Fruit fly (Drosophila melanogaster) whole organism, embryonic: ENCODE results near the gene CG10068.
A peak's percentile ranks its signal among the peaks of the same experiment; 100 is the strongest.

Experiments used
- CG11504 ChIP-seq: fragments of 200-800 bp; sonication (Bioruptor generic); optimal IDR thresholded peaks from 3 replicates; lab custom pipeline; 2019; ENCODE audit warnings: missing biosample characterization, mild to moderate bottlenecking, missing genetic modification characterization, moderate library complexity
- CG11696 ChIP-seq: fragments of 200-800 bp; sonication (Bioruptor generic); IDR thresholded peaks from 2 replicates; pipeline ENCODE4 v1.3.6; 2022; ENCODE audit warnings: missing biosample characterization, missing genetic modification characterization
- CG12659 ChIP-seq: fragments of 200-800 bp; sonication (Bioruptor generic); optimal IDR thresholded peaks from 3 replicates; lab custom pipeline; 2017; ENCODE audit warnings: mild to moderate bottlenecking, missing biosample characterization, missing genetic modification reagents, missing genetic modification characterization
- CG15601 ChIP-seq: fragments of 200-800 bp; sonication (Bioruptor generic); optimal IDR thresholded peaks from 3 replicates; lab custom pipeline; 2019; ENCODE audit warnings: missing biosample characterization, mild to moderate bottlenecking, missing genetic modification characterization, moderate library complexity
- CG17912 ChIP-seq: fragments of 200-800 bp; sonication (Bioruptor generic); optimal IDR thresholded peaks from 2 replicates; lab custom pipeline; 2018; ENCODE audit warnings: missing biosample characterization, mild to moderate bottlenecking, missing genetic modification characterization
- CG1792 ChIP-seq: fragments of 200-800 bp; sonication (Bioruptor generic); optimal IDR thresholded peaks from 2 replicates; lab custom pipeline; 2016; ENCODE audit warnings: missing biosample characterization, missing genetic modification characterization
- CG18011 ChIP-seq: fragments of 200-800 bp; sonication (Bioruptor generic); optimal IDR thresholded peaks from 2 replicates; lab custom pipeline; 2017; ENCODE audit warnings: missing biosample characterization, missing genetic modification characterization, mild to moderate bottlenecking, moderate library complexity, missing genotype
- CG30403 ChIP-seq: fragments of 200-800 bp; sonication (Bioruptor generic); optimal IDR thresholded peaks from 3 replicates; lab custom pipeline; 2016; ENCODE audit warnings: missing biosample characterization, missing genetic modification characterization
- CG3065 ChIP-seq: fragments of 200-800 bp; sonication (Bioruptor generic); optimal IDR thresholded peaks from 2 replicates; lab custom pipeline; 2016; ENCODE audit warnings: missing biosample characterization, missing genetic modification characterization
- CG31441 ChIP-seq: fragments of 200-800 bp; sonication (Bioruptor generic); IDR thresholded peaks from 2 replicates; pipeline ENCODE4 v1.3.6; 2022; ENCODE audit warnings: missing biosample characterization, missing genetic modification characterization
- CG3281 ChIP-seq: fragments of 200-800 bp; sonication (Bioruptor generic); optimal IDR thresholded peaks from 3 replicates; lab custom pipeline; 2017; ENCODE audit warnings: missing biosample characterization, mild to moderate bottlenecking, missing genetic modification characterization
- CG3995 ChIP-seq: fragments of 200-800 bp; sonication (Bioruptor generic); optimal IDR thresholded peaks from 3 replicates; lab custom pipeline; 2016; ENCODE audit warnings: missing biosample characterization, missing genetic modification characterization
- CG4404 ChIP-seq: fragments of 200-800 bp; sonication (Bioruptor generic); IDR thresholded peaks from 2 replicates; pipeline ENCODE4 v1.3.6; 2022; ENCODE audit warnings: missing biosample characterization, missing genetic modification characterization
- CG6175 ChIP-seq: fragments of 200-800 bp; sonication (Bioruptor generic); IDR thresholded peaks from 3 replicates; pipeline ENCODE4 v1.3.6; 2022; ENCODE audit warnings: missing biosample characterization, missing genetic modification characterization
- CG6254 ChIP-seq: fragments of 200-800 bp; sonication (Bioruptor generic); optimal IDR thresholded peaks from 3 replicates; lab custom pipeline; 2017; ENCODE audit warnings: mild to moderate bottlenecking, missing biosample characterization, missing genetic modification reagents, missing genetic modification characterization
- CG6689 ChIP-seq: fragments of 200-800 bp; sonication (Bioruptor generic); IDR thresholded peaks from 2 replicates; pipeline ENCODE4 v1.3.6; 2022; ENCODE audit warnings: missing biosample characterization, missing genetic modification characterization
- CG6854 ChIP-seq: fragments of 200-800 bp; sonication (Bioruptor generic); optimal IDR thresholded peaks from 3 replicates; lab custom pipeline; 2017; ENCODE audit warnings: missing biosample characterization, mild to moderate bottlenecking, missing genetic modification characterization
- CG7928 ChIP-seq: fragments of 200-800 bp; sonication (Bioruptor generic); optimal IDR thresholded peaks from 2 replicates; lab custom pipeline; 2017; ENCODE audit warnings: missing biosample characterization, mild to moderate bottlenecking, missing genetic modification characterization
- CG8765 ChIP-seq: fragments of 200-800 bp; sonication (Bioruptor generic); IDR thresholded peaks from 2 replicates; pipeline ENCODE4 v1.3.6; 2022; ENCODE audit warnings: missing biosample characterization, missing genetic modification characterization
- CG8924 ChIP-seq: fragments of 200-800 bp; optimal IDR thresholded peaks from 3 replicates; lab custom pipeline; 2019; ENCODE audit warnings: missing biosample characterization, mild to moderate bottlenecking, missing genetic modification characterization, moderate library complexity
- CG9932 ChIP-seq: fragments of 200-800 bp; sonication (Bioruptor generic); IDR thresholded peaks from 2 replicates; pipeline ENCODE4 v1.3.6; 2022; ENCODE audit warnings: missing biosample characterization, missing genetic modification characterization
- Dek ChIP-seq: fragments of 200-800 bp; sonication (Bioruptor generic); optimal IDR thresholded peaks from 3 replicates; lab custom pipeline; 2019; ENCODE audit warnings: missing biosample characterization, mild to moderate bottlenecking, missing genetic modification characterization, moderate library complexity
- Dll ChIP-seq: fragments of 200-800 bp; sonication (Bioruptor generic); IDR thresholded peaks from 4 replicates; pipeline ENCODE4 v1.3.6; 2022; ENCODE audit warnings: missing biosample characterization, missing genetic modification characterization; ENCODE audit not compliant: partially characterized antibody
- Dp ChIP-seq: fragments of 200-800 bp; sonication (Bioruptor generic); optimal IDR thresholded peaks from 2 replicates; lab custom pipeline; 2018; ENCODE audit warnings: missing biosample characterization, mild to moderate bottlenecking, missing genetic modification characterization, moderate library complexity
- Dref ChIP-seq: fragments of 200-800 bp; sonication (Bioruptor generic); IDR thresholded peaks from 2 replicates; pipeline ENCODE4 v1.3.6; 2022; ENCODE audit warnings: missing biosample characterization, missing genetic modification characterization
- Ets97D ChIP-seq: fragments of 200-800 bp; sonication (Bioruptor generic); optimal IDR thresholded peaks from 3 replicates; lab custom pipeline; 2016; ENCODE audit warnings: missing biosample characterization, missing genetic modification characterization
- Gug ChIP-seq: fragments of 200-800 bp; sonication (Bioruptor generic); IDR thresholded peaks from 4 replicates; pipeline ENCODE4 v1.3.6; 2022; ENCODE audit warnings: missing biosample characterization, missing genetic modification characterization
- HLH54F ChIP-seq: fragments of 200-800 bp; sonication (Bioruptor generic); optimal IDR thresholded peaks from 3 replicates; lab custom pipeline; 2016; ENCODE audit warnings: missing biosample characterization, missing genetic modification characterization
- Hmx ChIP-seq: fragments of 200-800 bp; sonication (Bioruptor generic); optimal IDR thresholded peaks from 2 replicates; lab custom pipeline; 2016; ENCODE audit warnings: missing biosample characterization, missing genetic modification characterization
- Lim3 ChIP-seq: fragments of 200-800 bp; sonication (Bioruptor generic); IDR thresholded peaks from 2 replicates; pipeline ENCODE4 v1.3.6; 2022; ENCODE audit warnings: missing biosample characterization, missing genetic modification characterization
- YL-1 ChIP-seq: fragments of 200-800 bp; sonication (Bioruptor generic); optimal IDR thresholded peaks from 3 replicates; lab custom pipeline; 2017; ENCODE audit warnings: missing biosample characterization, mild to moderate bottlenecking, missing genetic modification characterization
- ac ChIP-seq: fragments of 200-800 bp; sonication (Bioruptor generic); optimal IDR thresholded peaks from 3 replicates; lab custom pipeline; 2017; ENCODE audit warnings: missing biosample characterization, mild to moderate bottlenecking, missing genetic modification characterization
- ara ChIP-seq: fragments of 200-800 bp; sonication (Bioruptor generic); IDR thresholded peaks from 2 replicates; pipeline ENCODE4 v1.3.6; 2022; ENCODE audit warnings: missing biosample characterization, missing genetic modification characterization
- ato ChIP-seq: fragments of 200-800 bp; sonication (Bioruptor generic); IDR thresholded peaks from 2 replicates; pipeline ENCODE4 v1.3.6; 2022; ENCODE audit warnings: missing biosample characterization, missing genetic modification characterization; ENCODE audit not compliant: partially characterized antibody
- bab2 ChIP-seq: fragments of 200-800 bp; sonication (Bioruptor generic); optimal IDR thresholded peaks from 2 replicates; lab custom pipeline; 2016; ENCODE audit warnings: missing biosample characterization, missing genetic modification characterization
- dm ChIP-seq: fragments of 200-800 bp; sonication (Bioruptor generic); optimal IDR thresholded peaks from 3 replicates; lab custom pipeline; 2016; ENCODE audit warnings: missing biosample characterization, missing genetic modification characterization
- dysf ChIP-seq: fragments of 200-800 bp; sonication (Bioruptor generic); IDR thresholded peaks from 3 replicates; pipeline ENCODE4 v1.3.6; 2022; ENCODE audit warnings: missing biosample characterization, missing genetic modification characterization
- ems ChIP-seq: fragments of 200-800 bp; sonication (Bioruptor generic); optimal IDR thresholded peaks from 3 replicates; lab custom pipeline; 2016; ENCODE audit warnings: missing biosample characterization, missing genetic modification characterization
- h ChIP-seq: fragments of >200 bp; optimal IDR thresholded peaks from 2 replicates; lab custom pipeline; 2017
- jumu ChIP-seq: fragments of 200-800 bp; sonication (Bioruptor generic); optimal IDR thresholded peaks from 3 replicates; lab custom pipeline; 2016; ENCODE audit warnings: missing biosample characterization, missing genetic modification characterization
- ken ChIP-seq: fragments of 200-800 bp; sonication (Bioruptor generic); IDR thresholded peaks from 3 replicates; pipeline ENCODE4 v1.3.6; 2022; ENCODE audit warnings: missing biosample characterization, missing genetic modification characterization
- pzg ChIP-seq: fragments of 200-800 bp; sonication (Bioruptor generic); optimal IDR thresholded peaks from 3 replicates; lab custom pipeline; 2018; ENCODE audit warnings: missing biosample characterization, mild to moderate bottlenecking, missing genetic modification characterization, moderate library complexity
- repo ChIP-seq: fragments of 200-800 bp; sonication (Bioruptor generic); optimal IDR thresholded peaks from 2 replicates; lab custom pipeline; 2016; ENCODE audit warnings: missing biosample characterization, missing genetic modification characterization
- ro ChIP-seq: fragments of 200-800 bp; sonication (Bioruptor generic); IDR thresholded peaks from 2 replicates; pipeline ENCODE4 v1.3.6; 2022; ENCODE audit warnings: missing biosample characterization, missing genetic modification characterization
- schlank ChIP-seq: fragments of 200-800 bp; sonication (Bioruptor generic); optimal IDR thresholded peaks from 2 replicates; lab custom pipeline; 2018; ENCODE audit warnings: missing biosample characterization, mild to moderate bottlenecking, missing genetic modification characterization
- scrt ChIP-seq: fragments of 200-800 bp; sonication (Bioruptor generic); optimal IDR thresholded peaks from 2 replicates; lab custom pipeline; 2018; ENCODE audit warnings: missing biosample characterization, mild to moderate bottlenecking, missing genetic modification characterization, moderate library complexity
- sqz ChIP-seq: fragments of 200-800 bp; sonication (Bioruptor generic); optimal IDR thresholded peaks from 3 replicates; lab custom pipeline; 2018; ENCODE audit warnings: missing biosample characterization, mild to moderate bottlenecking, missing genetic modification characterization
- sug ChIP-seq: fragments of 200-800 bp; optimal IDR thresholded peaks from 2 replicates; lab custom pipeline; 2019; ENCODE audit warnings: missing biosample characterization, mild to moderate bottlenecking, missing genetic modification characterization, moderate library complexity
- tna ChIP-seq: fragments of 200-800 bp; sonication (Bioruptor generic); IDR thresholded peaks from 2 replicates; pipeline ENCODE4 v1.3.6; 2022; ENCODE audit warnings: missing biosample characterization, missing genetic modification characterization; ENCODE audit not compliant: partially characterized antibody
- trem ChIP-seq: fragments of 200-800 bp; optimal IDR thresholded peaks from 3 replicates; lab custom pipeline; 2019; ENCODE audit warnings: missing biosample characterization, mild to moderate bottlenecking, missing genetic modification characterization, moderate library complexity
- unc-4 ChIP-seq: fragments of 200-800 bp; sonication (Bioruptor generic); IDR thresholded peaks from 2 replicates; pipeline ENCODE4 v1.3.6; 2022; ENCODE audit warnings: missing biosample characterization, missing genetic modification characterization; ENCODE audit not compliant: partially characterized antibody
- zen2 ChIP-seq: fragments of 200-800 bp; sonication (Bioruptor generic); IDR thresholded peaks from 3 replicates; pipeline ENCODE4 v1.3.6; 2022; ENCODE audit warnings: missing biosample characterization, missing genetic modification characterization; ENCODE audit not compliant: partially characterized antibody

CG10068 gene

dm6 chr3R:7091904-7092303 is 35.9 kb downstream of the CG10068 start (continued):
- TF ChIP-seq CG8765 (no peak), h (lab: Kevin White, UChicago) (no peak), unc-4 (GFP tag; lab: Robert Waterston, UW) (peak; percentile 69), ara (GFP tag; lab: Robert Waterston, UW) (no peak), trem (tag; lab: Kevin White, UChicago) (peak; percentile 97), Ets97D (GFP tag; lab: Kevin White, UChicago) (peak; percentile 73), Dll (peak; percentile 75), Dp (GFP tag; lab: Kevin White, UChicago) (peak; percentile 37), bab2 (GFP tag; lab: Kevin White, UChicago) (peak; percentile 12), CG6854 (GFP tag; lab: Kevin White, UChicago) (no peak), sqz (no peak), CG18011 (no peak), ems (no peak), ac (no peak), CG6689 (GFP tag; lab: Robert Waterston, UW) (no peak), jumu (peak; percentile 10), Dref (GFP tag; lab: Robert Waterston, UW) (peak; percentile 61), schlank (tag; lab: Kevin White, UChicago) (no peak), CG11504 (tag; lab: Kevin White, UChicago) (peak; percentile 65), zen2 (GFP tag; lab: Robert Waterston, UW) (peak; percentile 58; the same call in 2 of the 3 replicates), ken (no peak), Hmx (no peak), CG3995 (peak; percentile 2), CG9932 (GFP tag; lab: Robert Waterston, UW) (peak; percentile 23; the same call in 1 of the 2 replicates), CG30403 (GFP tag; lab: Kevin White, UChicago) (peak; percentile 57), CG3281 (no peak), HLH54F (GFP tag; lab: Kevin White, UChicago) (peak; percentile 24), CG6175 (no peak), pzg (GFP tag; lab: Kevin White, UChicago) (peak; percentile 50), Gug (no peak), YL-1 (GFP tag; lab: Kevin White, UChicago) (peak; percentile 56), repo (GFP tag; lab: Kevin White, UChicago) (no peak), Dek (peak; percentile 45), CG31441 (GFP tag; lab: Robert Waterston, UW) (no peak), CG8924 (tag; lab: Kevin White, UChicago) (peak; percentile 62), CG3065 (no peak), ato (GFP tag; lab: Robert Waterston, UW) (no peak), CG12659 (GFP tag; lab: Kevin White, UChicago) (peak; percentile 74), CG6254 (GFP tag; lab: Kevin White, UChicago) (no peak), CG4404 (GFP tag; lab: Robert Waterston, UW) (no peak), dm (GFP tag; lab: Kevin White, UChicago) (peak; percentile 48), sug (peak; percentile 36), Lim3 (GFP tag; lab: Robert Waterston, UW) (no peak), CG17912 (GFP tag; lab: Kevin White, UChicago) (peak; percentile 15), tna (GFP tag; lab: Robert Waterston, UW) (0 out of 2 replicates have a peak, but pooled peaks have one; percentile 11), ro (GFP tag; lab: Robert Waterston, UW) (no peak), CG1792 (GFP tag; lab: Kevin White, UChicago) (no peak), dysf (GFP tag; lab: Robert Waterston, UW) (no peak), scrt (GFP tag; lab: Kevin White, UChicago) (no peak), CG7928 (GFP tag; lab: Kevin White, UChicago) (no peak), CG15601 (tag; lab: Kevin White, UChicago) (peak; percentile 25), CG11696 (GFP tag; lab: Robert Waterston, UW) (no peak)
